Worm (Caenorhabditis elegans): ENCODE measurements around the gene K08C7.6.
"Not testable (repeated sequence)": the region's sequence is repeated elsewhere in the genome, so short reads cannot be mapped to it uniquely, and the experiment has no call there.

The K08C7.6 gene

DNA sequence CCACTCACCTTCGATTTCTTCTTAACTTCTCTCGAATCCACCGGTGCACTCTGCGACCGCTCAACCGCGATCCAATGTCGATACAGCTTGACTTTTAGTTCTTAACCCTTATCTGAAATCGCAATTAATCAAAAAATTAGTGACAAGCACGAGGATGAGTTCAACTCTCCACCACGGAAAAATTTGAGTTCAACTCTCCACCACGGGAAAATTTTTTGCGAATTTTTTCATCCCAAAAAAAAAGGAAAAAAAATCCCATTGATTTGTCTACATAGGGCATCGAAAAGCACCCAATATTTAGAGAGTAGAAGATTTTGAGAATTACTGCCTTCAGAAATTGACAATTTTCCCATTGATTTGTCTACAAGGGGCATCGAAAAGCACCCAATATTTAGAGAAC lies 31.6 kb downstream of the K08C7.6 start, which contains the start of gene glb-19:
TSS of gene glb-19 (minus strand) at position 101 of the 400 bp plus-strand sequence.
- not testable (repeated sequence) for TF ChIP-seq cog-1 (tag; optimal IDR thresholded peaks at IDR 0.05); klf-2 (GFP tag; conservative IDR thresholded peaks at IDR 0.05); T22C8.4 (GFP tag; IDR thresholded peaks at IDR 0.05)

DNA sequence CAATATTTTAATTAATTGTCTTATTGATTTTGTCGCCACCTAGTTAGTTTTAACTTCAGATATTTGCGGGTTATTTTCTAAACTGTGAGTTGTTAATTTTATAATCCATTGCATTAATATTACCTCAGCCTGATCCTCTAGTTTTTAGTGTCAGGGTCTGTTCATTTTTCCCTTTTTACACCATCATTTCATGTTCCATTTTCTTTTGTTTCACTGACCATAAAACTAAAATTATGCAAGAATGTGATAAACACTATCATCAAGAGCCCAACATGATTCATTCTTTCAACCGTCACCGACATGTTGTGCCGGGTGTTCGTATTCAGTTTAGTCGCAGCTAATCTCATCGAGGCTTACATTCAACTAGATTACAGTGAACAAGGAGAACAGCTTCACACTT lies 46.7 kb downstream of the K08C7.6 start, which contains the start of gene F56C4.2:
TSS of gene F56C4.2 (plus strand) at position 301 of the 400 bp plus-strand sequence.
- TF ChIP-seq tab-1 (GFP tag; IDR thresholded peaks at IDR 0.05) = no peak
- no peak for TF ChIP-seq ztf-29 (GFP tag; IDR thresholded peaks at IDR 0.05)
- TF ChIP-seq ztf-23 (GFP tag; IDR thresholded peaks at IDR 0.05) = no peak
- TF ChIP-seq ref-1 (GFP tag; conservative IDR thresholded peaks at IDR 0.05) = no peak
- TF ChIP-seq cog-1 (tag; optimal IDR thresholded peaks at IDR 0.05) = no peak
- no peak for TF ChIP-seq T22C8.4 (GFP tag; IDR thresholded peaks at IDR 0.05)
- TF ChIP-seq flt-1 (GFP tag; IDR thresholded peaks at IDR 0.05) = no peak
- TF ChIP-seq med-1 (GFP tag; optimal IDR thresholded peaks at IDR 0.05; ENCODE audit: insufficient read depth) = no peak
- no peak for TF ChIP-seq klf-2 (GFP tag; conservative IDR thresholded peaks at IDR 0.05)

DNA sequence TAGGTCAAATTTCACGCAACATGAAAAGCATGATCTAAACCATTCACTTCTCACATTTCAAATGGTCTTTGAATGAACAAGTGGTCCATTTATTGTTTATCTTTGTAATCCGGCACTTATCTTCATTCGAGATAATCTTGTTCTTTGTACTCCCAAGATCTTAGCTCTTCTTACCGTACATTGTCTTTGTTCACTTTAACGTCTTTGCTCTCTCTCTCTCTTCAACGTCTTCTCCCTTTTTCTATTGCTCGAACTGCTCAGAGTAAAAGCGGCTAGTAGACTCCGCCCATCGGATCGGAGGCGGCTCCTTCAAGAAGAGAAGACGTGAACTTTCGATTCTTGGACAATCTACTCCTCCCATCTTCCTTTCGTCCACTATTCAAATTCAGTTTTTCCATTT lies 49.0 kb downstream of the K08C7.6 start, which contains the start of gene F56C4.1:
TSS of gene F56C4.1 (plus strand) at position 301 of the 400 bp plus-strand sequence.
- no peak for TF ChIP-seq cog-1 (tag; optimal IDR thresholded peaks at IDR 0.05)
- no peak for TF ChIP-seq T22C8.4 (GFP tag; IDR thresholded peaks at IDR 0.05)
- no peak for TF ChIP-seq flt-1 (GFP tag; IDR thresholded peaks at IDR 0.05)
- no peak for TF ChIP-seq ztf-29 (GFP tag; IDR thresholded peaks at IDR 0.05)
- TF ChIP-seq ztf-23 (GFP tag; IDR thresholded peaks at IDR 0.05) = no peak
- TF ChIP-seq ref-1 (GFP tag; conservative IDR thresholded peaks at IDR 0.05) = no peak
- no peak for TF ChIP-seq klf-2 (GFP tag; conservative IDR thresholded peaks at IDR 0.05)
- no peak for TF ChIP-seq tab-1 (GFP tag; IDR thresholded peaks at IDR 0.05)
